Fruit fly (Drosophila melanogaster) whole organism, prepupa: ENCODE measurements around the gene CG7453.
A peak's percentile ranks its signal among the peaks of the same experiment; 100 is the strongest.

Source experiments
- Blimp-1 ChIP-seq: fragments of 200-800 bp; sonication (Bioruptor generic); optimal IDR thresholded peaks from 3 replicates; lab custom pipeline; 2017; ENCODE audit warnings: missing biosample characterization, missing genetic modification characterization, mild to moderate bottlenecking, moderate library complexity, missing genetic modification reagents
- Hr38 ChIP-seq: sonication (Bioruptor generic); optimal IDR thresholded peaks from 2 replicates; lab custom pipeline; 2016; ENCODE audit warnings: missing biosample characterization, missing genetic modification characterization
- esn ChIP-seq: fragments of 200-800 bp; sonication (Bioruptor generic); optimal IDR thresholded peaks from 2 replicates; lab custom pipeline; 2016; ENCODE audit warnings: missing biosample characterization, mild to moderate bottlenecking, missing genetic modification characterization, moderate library complexity
- topi ChIP-seq: fragments of 200-800 bp; sonication (Bioruptor generic); optimal IDR thresholded peaks from 3 replicates; lab custom pipeline; 2016; ENCODE audit warnings: missing biosample characterization, missing genetic modification characterization

- no peak for TF ChIP-seq Hr38 (GFP tag; lab: Kevin White, UChicago)
- TF ChIP-seq topi (GFP tag; lab: Kevin White, UChicago), result peak; percentile 83
- peak; percentile 86 for TF ChIP-seq esn (GFP tag; lab: Kevin White, UChicago)
- TF ChIP-seq Blimp-1 (GFP tag; lab: Kevin White, UChicago), result peak; percentile 91
Measured at dm6 chrX:19155922-19156437, 24.0 kb upstream of the CG7453 start.
